Worm (Caenorhabditis elegans) whole organism, L4 larva: Measurements from ENCODE around the gene K06G5.1.

Experiments
- D1046.2 ChIP-seq: fragments of 200-800 bp; sonication (Bioruptor generic); IDR thresholded peaks from 2 replicates; pipeline ENCODE4 v1.3.6; 2022; ENCODE audit warnings: missing genetic modification characterization, missing compliant biosample characterization
- F10B5.3 ChIP-seq: sonication (generic microtip); optimal IDR thresholded peaks from 2 replicates; lab custom pipeline; 2016; ENCODE audit warnings: mild to moderate bottlenecking, missing genetic modification characterization, missing compliant biosample characterization
- F26F4.8 ChIP-seq: fragments of 200-800 bp; sonication (Bioruptor generic); conservative IDR thresholded peaks from 2 replicates; pipeline ENCODE4 v1.3.6; 2022; ENCODE audit warnings: missing genetic modification characterization, missing compliant biosample characterization
- Y48G9A.11 ChIP-seq: fragments of 200-800 bp; sonication (Bioruptor generic); IDR thresholded peaks from 2 replicates; pipeline ENCODE4 v1.3.6; 2022; ENCODE audit warnings: missing genetic modification reagents, missing genetic modification characterization, missing compliant biosample characterization
- aha-1 ChIP-seq: fragments of 150-350 bp; peaks from one replicate; lab custom pipeline; 2014; ENCODE audit warnings: missing biosample characterization, missing genetic modification characterization
- aly-2 ChIP-seq: sonication (generic microtip); optimal IDR thresholded peaks from 2 replicates; lab custom pipeline; 2018; ENCODE audit warnings: missing biosample characterization, missing genetic modification characterization
- ama-1 ChIP-seq: fragments of 150-350 bp; optimal IDR thresholded peaks from 2 replicates; lab custom pipeline; 2014; ENCODE audit warnings: inconsistent platforms, mixed read lengths
- ceh-32 ChIP-seq: sonication (generic microtip); optimal IDR thresholded peaks from 2 replicates; lab custom pipeline; 2016; ENCODE audit warnings: mild to moderate bottlenecking, missing genetic modification characterization, missing compliant biosample characterization; ENCODE audit not compliant: poor library complexity
- ceh-82 ChIP-seq: sonication (generic microtip); optimal IDR thresholded peaks from 2 replicates; lab custom pipeline; 2017; ENCODE audit warnings: missing biosample characterization, missing genetic modification characterization
- cey-2 ChIP-seq: sonication (generic microtip); optimal IDR thresholded peaks from 3 replicates; lab custom pipeline; 2017; ENCODE audit warnings: missing genetic modification characterization, mild to moderate bottlenecking, missing compliant biosample characterization, antibody characterized with exemption, borderline replicate concordance; ENCODE audit not compliant: insufficient read depth
- ctbp-1 ChIP-seq: fragments of 200-800 bp; sonication (Bioruptor generic); IDR thresholded peaks from 2 replicates; pipeline ENCODE4 v1.3.6; 2022; ENCODE audit warnings: missing genetic modification reagents, missing genetic modification characterization, missing compliant biosample characterization
- daf-19 ChIP-seq: fragments of 200-800 bp; sonication (Bioruptor generic); conservative IDR thresholded peaks from 2 replicates; pipeline ENCODE4 v1.3.6; 2022; ENCODE audit warnings: missing genetic modification characterization, missing compliant biosample characterization
- dmd-6 ChIP-seq: fragments of 200-800 bp; sonication (Bioruptor generic); IDR thresholded peaks from 2 replicates; pipeline ENCODE4 v1.3.6; 2022; ENCODE audit warnings: missing genetic modification reagents, missing genetic modification characterization, missing compliant biosample characterization
- dpl-1 ChIP-seq: fragments of 150-350 bp; optimal IDR thresholded peaks from 2 replicates; lab custom pipeline; 2014; ENCODE audit warnings: missing biosample characterization, missing genetic modification reagents, missing genetic modification characterization
- egl-27 ChIP-seq: sonication (generic microtip); optimal IDR thresholded peaks from 3 replicates; lab custom pipeline; 2017; ENCODE audit warnings: missing biosample characterization, missing genetic modification reagents, missing genetic modification characterization
- egl-43 ChIP-seq: fragments of 200-800 bp; sonication (Bioruptor generic); IDR thresholded peaks from 2 replicates; pipeline ENCODE4 v1.3.6; 2022; ENCODE audit warnings: missing genetic modification reagents, missing genetic modification characterization, missing compliant biosample characterization
- fos-1 ChIP-seq: fragments of 150-350 bp; optimal IDR thresholded peaks from 2 replicates; lab custom pipeline; 2014; ENCODE audit warnings: missing biosample characterization, missing genetic modification characterization
- gei-8 ChIP-seq: fragments of 200-800 bp; sonication (Bioruptor generic); optimal IDR thresholded peaks from 2 replicates; lab custom pipeline; 2018; ENCODE audit warnings: mild to moderate bottlenecking, missing genetic modification characterization, missing compliant biosample characterization
- hmg-1.1 ChIP-seq: fragments of 200-800 bp; sonication (Bioruptor generic); IDR thresholded peaks from 2 replicates; pipeline ENCODE4 v1.3.6; 2022; ENCODE audit warnings: missing genetic modification reagents, missing genetic modification characterization, missing compliant biosample characterization
- madf-9 ChIP-seq: fragments of 200-800 bp; sonication (Bioruptor generic); conservative IDR thresholded peaks from 2 replicates; pipeline ENCODE4 v1.3.6; 2022; ENCODE audit warnings: missing genetic modification reagents, missing genetic modification characterization, missing compliant biosample characterization
- mdl-1 ChIP-seq, 2 experiments: fragments of 150-350 bp in 1 of 2; sonication (generic microtip) in 1 of 2; optimal IDR thresholded peaks; 2 replicates each; lab custom pipeline; 2014 to 2017; ENCODE audit warnings: missing biosample characterization in 2 of 2, missing genetic modification characterization in 2 of 2
- mep-1 ChIP-seq: fragments of 150-350 bp; sonication (generic microtip); optimal IDR thresholded peaks from 3 replicates; lab custom pipeline; 2014; ENCODE audit warnings: missing biosample characterization, missing genetic modification characterization
- mxl-2 ChIP-seq: fragments of 200-800 bp; sonication (Bioruptor generic); conservative IDR thresholded peaks from 2 replicates; pipeline ENCODE4 v1.3.6; 2022; ENCODE audit warnings: missing genetic modification reagents, missing genetic modification characterization, missing compliant biosample characterization
- nhr-102 ChIP-seq: sonication (generic microtip); optimal IDR thresholded peaks from 2 replicates; lab custom pipeline; 2016; ENCODE audit warnings: mild to moderate bottlenecking, missing genetic modification characterization, moderate library complexity, missing compliant biosample characterization
- nhr-11 ChIP-seq: fragments of 150-350 bp; optimal IDR thresholded peaks from 2 replicates; lab custom pipeline; 2014; ENCODE audit warnings: missing biosample characterization, missing genetic modification characterization
- nhr-237 ChIP-seq: sonication (generic microtip); optimal IDR thresholded peaks from 2 replicates; lab custom pipeline; 2017; ENCODE audit warnings: missing biosample characterization, missing genetic modification characterization
- nhr-41 ChIP-seq: fragments of 200-800 bp; sonication (Bioruptor generic); IDR thresholded peaks from 2 replicates; pipeline ENCODE4 v1.3.6; 2022; ENCODE audit warnings: missing genetic modification reagents, missing genetic modification characterization, missing compliant biosample characterization
- nhr-76 ChIP-seq: fragments of 150-350 bp; optimal IDR thresholded peaks from 2 replicates; lab custom pipeline; 2014; ENCODE audit warnings: missing biosample characterization, missing genetic modification characterization
- php-3 ChIP-seq: fragments of 200-800 bp; sonication (Bioruptor generic); IDR thresholded peaks from 2 replicates; pipeline ENCODE4 v1.3.6; 2022; ENCODE audit warnings: missing genetic modification reagents, missing genetic modification characterization, missing compliant biosample characterization
- rbr-2 ChIP-seq: sonication (generic microtip); optimal IDR thresholded peaks from 2 replicates; lab custom pipeline; 2016; ENCODE audit warnings: missing genotype, missing genetic modification characterization, missing compliant biosample characterization
- set-16 ChIP-seq: fragments of 200-800 bp; sonication (Bioruptor generic); IDR thresholded peaks from 2 replicates; pipeline ENCODE4 v1.3.6; 2022; ENCODE audit warnings: missing genetic modification reagents, missing genetic modification characterization, missing compliant biosample characterization
- snpc-4 ChIP-seq: fragments of 150-350 bp; optimal IDR thresholded peaks from 2 replicates; lab custom pipeline; 2014; ENCODE audit warnings: missing biosample characterization, missing genetic modification characterization
- spr-3 ChIP-seq: fragments of 200-800 bp; sonication (Bioruptor generic); optimal IDR thresholded peaks from 2 replicates; lab custom pipeline; 2018; ENCODE audit warnings: mild to moderate bottlenecking, missing genetic modification characterization, missing compliant biosample characterization
- unc-62 ChIP-seq, 3 experiments: fragments of 150-350 bp in 1 of 3; sonication (generic microtip); optimal IDR thresholded peaks in 2 of 3; peaks in 1 of 3; 1 replicate in 1 of 3; 2 replicates in 2 of 3; lab custom pipeline; 2014 to 2017; ENCODE audit warnings: missing biosample characterization in 3 of 3, missing genetic modification characterization in 3 of 3, missing genetic modification reagents in 3 of 3, missing genotype in 1 of 3
- zfp-3 ChIP-seq: fragments of 200-800 bp; sonication (Bioruptor generic); conservative IDR thresholded peaks from 2 replicates; pipeline ENCODE4 v1.3.6; 2022; ENCODE audit warnings: missing genetic modification reagents, missing genetic modification characterization, missing compliant biosample characterization
- zip-11 ChIP-seq: fragments of 200-800 bp; sonication (Bioruptor generic); IDR thresholded peaks from 2 replicates; pipeline ENCODE4 v1.3.6; 2022; ENCODE audit warnings: missing genetic modification characterization, missing compliant biosample characterization
- ztf-7 ChIP-seq: fragments of 150-350 bp; optimal IDR thresholded peaks from 2 replicates; lab custom pipeline; 2014; ENCODE audit warnings: missing biosample characterization, missing genetic modification characterization

Gene K06G5.1

DNA sequence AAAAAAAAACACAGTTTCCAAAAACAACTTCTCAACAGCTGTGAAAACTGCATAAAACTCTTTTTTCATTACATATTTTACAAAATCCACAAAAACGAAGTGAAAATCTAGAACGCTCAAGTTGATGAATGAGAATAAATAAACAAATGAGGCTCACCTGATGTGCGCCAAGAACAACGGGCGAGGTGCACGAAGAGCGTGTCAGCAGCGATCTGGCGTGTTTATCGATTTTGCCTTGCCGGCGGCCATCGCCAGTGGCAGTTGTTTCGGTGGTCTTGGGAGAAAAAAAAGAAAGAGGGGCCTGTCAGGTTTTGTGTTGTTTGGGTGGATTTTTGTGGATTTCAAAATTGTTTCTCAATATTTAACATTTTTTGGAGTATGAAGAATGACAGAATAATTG, 40.9 kb upstream of the K06G5.1 start, which contains the start of gene idhb-1 (continued):
- TF ChIP-seq nhr-41 (GFP tag; lab: Robert Waterston, UW) (no peak), zfp-3 (GFP tag; lab: Robert Waterston, UW) (no peak), D1046.2 (no peak), ztf-7 (tag; lab: Kevin White, UChicago) (no peak), F10B5.3 (tag; lab: Kevin White, UChicago) (no peak), ceh-82 (tag; lab: Kevin White, UChicago) (no peak), nhr-237 (tag; lab: Kevin White, UChicago) (no peak), set-16 (no peak), F26F4.8 (GFP tag; lab: Robert Waterston, UW) (no peak), php-3 (no peak), Y48G9A.11 (GFP tag; lab: Robert Waterston, UW) (no peak), daf-19 (GFP tag; lab: Robert Waterston, UW) (no peak), cey-2 (no peak), ceh-32 (tag; lab: Kevin White, UChicago) (no peak), madf-9 (GFP tag; lab: Robert Waterston, UW) (no peak), gei-8 (GFP tag; lab: Kevin White, UChicago) (no peak), dpl-1 (GFP tag; lab: Kevin White, UChicago) (peak; percentile 68), mxl-2 (no peak), ama-1 (lab: Kevin White, UChicago) (no peak), mep-1 (tag; lab: Kevin White, UChicago) (peak; percentile 90), nhr-11 (tag; lab: Kevin White, UChicago) (peak; percentile 62), dmd-6 (GFP tag; lab: Robert Waterston, UW) (no peak), aly-2 (no peak), spr-3 (peak; percentile 20)
- TF ChIP-seq, all 104 proteins: peak for 28

DNA sequence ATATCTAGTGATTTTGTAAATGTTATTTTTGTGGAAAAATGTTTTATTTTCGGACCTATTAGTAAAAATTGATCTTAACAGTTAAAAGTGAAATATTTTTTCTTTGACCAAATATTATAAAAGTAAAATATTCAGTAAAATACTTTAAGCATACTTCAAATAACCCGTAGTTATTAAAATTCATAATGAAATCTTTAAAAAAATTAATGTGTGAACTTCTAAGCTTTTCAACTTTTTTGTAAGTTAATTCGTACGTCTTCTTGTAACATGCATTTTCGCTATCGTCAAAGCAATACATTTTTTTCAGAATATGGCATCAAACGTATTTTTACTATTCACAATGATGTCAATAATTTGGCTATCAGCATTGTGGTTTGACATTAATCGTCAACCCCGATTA, 39.0 kb upstream of the K06G5.1 start, which contains the start of gene C37E2.2:
TSS of gene C37E2.2 (plus strand) at position 301 of the 400 bp plus-strand sequence.
- TF ChIP-seq zip-11, result no peak
- peak in 1 of 2 experiments; percentile 41 for TF ChIP-seq unc-62 (GFP tag; optimal IDR thresholded peaks at IDR 0.05 in 1 of 2; lab: Kevin White, UChicago)
- TF ChIP-seq unc-62 (tag; optimal IDR thresholded peaks at IDR 0.05; lab: Kevin White, UChicago), result no peak

DNA sequence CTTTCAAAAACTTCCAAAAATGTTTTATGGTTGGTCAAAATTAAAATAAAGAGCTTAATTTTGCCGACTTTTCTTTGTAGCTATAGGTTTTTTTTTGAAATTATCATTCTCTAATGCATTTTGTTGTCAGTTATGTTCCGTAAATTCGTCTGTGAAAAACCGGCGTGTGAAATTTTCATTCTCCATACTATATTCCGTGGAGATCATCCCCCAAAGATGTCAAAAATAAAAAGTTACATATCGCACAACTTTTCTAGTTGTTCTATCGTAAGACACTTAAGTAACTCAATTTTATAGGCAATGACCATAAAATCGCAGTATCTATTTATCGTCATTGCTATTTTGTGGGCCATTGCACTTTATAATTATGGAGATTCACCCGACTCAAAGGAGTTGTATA, 36.1 kb upstream of the K06G5.1 start, which contains the start of gene C37E2.10:
TSS of gene C37E2.10 (plus strand) at position 301 of the 400 bp plus-strand sequence.
- TF ChIP-seq ctbp-1 (GFP tag; lab: Robert Waterston, UW) (no peak), mdl-1 (tag; optimal IDR thresholded peaks at IDR 0.05; lab: Kevin White, UChicago) (no peak), nhr-76 (tag; lab: Kevin White, UChicago) (no peak), spr-3 (no peak), nhr-102 (tag; lab: Kevin White, UChicago) (no peak), daf-19 (GFP tag; lab: Robert Waterston, UW) (no peak), unc-62 (GFP tag; optimal IDR thresholded peaks at IDR 0.05 in 1 of 2; lab: Kevin White, UChicago) (no peak), unc-62 (tag; optimal IDR thresholded peaks at IDR 0.05; lab: Kevin White, UChicago) (no peak), hmg-1.1 (GFP tag; lab: Robert Waterston, UW) (no peak), egl-27 (tag; lab: Kevin White, UChicago) (no peak), fos-1 (tag; lab: Kevin White, UChicago) (no peak), rbr-2 (tag; lab: Kevin White, UChicago) (no peak), snpc-4 (tag; lab: Kevin White, UChicago) (no peak)

DNA sequence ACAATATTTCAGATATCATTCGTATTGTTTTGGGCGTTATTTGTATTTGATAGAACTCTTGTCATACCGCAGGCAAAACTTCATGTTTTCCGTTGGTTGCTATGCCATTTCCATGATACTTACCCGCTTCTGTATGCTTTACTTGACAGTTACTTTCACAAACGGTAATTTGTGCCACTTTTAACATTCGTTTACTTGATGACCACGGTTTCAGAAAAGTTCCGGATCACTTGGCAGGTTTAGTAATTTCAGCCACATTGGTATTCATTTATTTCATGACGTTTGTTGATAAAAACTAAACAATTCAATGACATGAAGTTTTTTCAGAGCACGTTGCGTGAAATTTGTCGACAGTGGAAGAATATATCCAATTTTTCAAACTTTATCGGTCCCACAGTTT, 35.3 kb upstream of the K06G5.1 start:
- TF ChIP-seq F10B5.3 (tag; lab: Kevin White, UChicago), result no peak
- TF ChIP-seq ceh-32 (tag; lab: Kevin White, UChicago), result no peak
- TF ChIP-seq aha-1, result peak; percentile 93
- no peak for TF ChIP-seq unc-62 (GFP tag; optimal IDR thresholded peaks at IDR 0.05 in 1 of 2; lab: Kevin White, UChicago)
- no peak for TF ChIP-seq unc-62 (tag; optimal IDR thresholded peaks at IDR 0.05; lab: Kevin White, UChicago)
- TF ChIP-seq egl-43 (GFP tag; lab: Robert Waterston, UW), result no peak
- TF ChIP-seq dmd-6 (GFP tag; lab: Robert Waterston, UW), result no peak
- TF ChIP-seq, all 104 proteins: peak for 1
